Worm (Caenorhabditis elegans) whole organism, late embryonic: Measurements from ENCODE around the gene srbc-38.

Experiments used
- ama-1 ChIP-seq: fragments of 150-350 bp; optimal IDR thresholded peaks from 2 replicates; lab custom pipeline; 2014
- ceh-34 ChIP-seq: sonication (generic microtip); optimal IDR thresholded peaks from 2 replicates; lab custom pipeline; 2016; ENCODE audit warnings: mild to moderate bottlenecking, missing genetic modification characterization, missing compliant biosample characterization
- ceh-9 ChIP-seq: sonication (generic microtip); optimal IDR thresholded peaks from 2 replicates; lab custom pipeline; 2016; ENCODE audit warnings: mild to moderate bottlenecking, missing genetic modification characterization, inconsistent platforms, missing compliant biosample characterization
- elt-2 ChIP-seq: sonication (generic microtip); optimal IDR thresholded peaks from 2 replicates; lab custom pipeline; 2016; ENCODE audit warnings: missing genetic modification reagents, missing genetic modification characterization, missing compliant biosample characterization
- hlh-15 ChIP-seq: sonication (generic microtip); optimal IDR thresholded peaks from 2 replicates; lab custom pipeline; 2016; ENCODE audit warnings: missing genetic modification characterization, missing compliant biosample characterization
- hlh-30 ChIP-seq: sonication (generic microtip); optimal IDR thresholded peaks from 2 replicates; lab custom pipeline; 2017; ENCODE audit warnings: antibody characterized with exemption, missing genetic modification characterization, missing compliant biosample characterization; ENCODE audit not compliant: insufficient read depth
- lin-11 ChIP-seq: fragments of 200-800 bp; sonication (Bioruptor generic); optimal IDR thresholded peaks from 2 replicates; lab custom pipeline; 2018; ENCODE audit warnings: mild to moderate bottlenecking, missing genetic modification characterization, missing compliant biosample characterization
- madf-2 ChIP-seq: sonication (generic microtip); optimal IDR thresholded peaks from 2 replicates; lab custom pipeline; 2017; ENCODE audit warnings: missing genetic modification characterization, missing compliant biosample characterization
- nhr-11 ChIP-seq: fragments of 150-350 bp; optimal IDR thresholded peaks from 2 replicates; lab custom pipeline; 2014; ENCODE audit warnings: missing biosample characterization, missing genetic modification characterization
- pha-4 ChIP-seq: fragments of 150-350 bp; optimal IDR thresholded peaks from 2 replicates; lab custom pipeline; 2018; ENCODE audit warnings: missing biosample characterization, missing genetic modification reagents, missing genetic modification characterization
- pqm-1 ChIP-seq: sonication (generic microtip); optimal IDR thresholded peaks from 2 replicates; lab custom pipeline; 2016; ENCODE audit warnings: missing genetic modification characterization, missing compliant biosample characterization
- unc-86 ChIP-seq: sonication (generic microtip); optimal IDR thresholded peaks from 2 replicates; lab custom pipeline; 2016; ENCODE audit warnings: missing genetic modification characterization, missing compliant biosample characterization

DNA sequence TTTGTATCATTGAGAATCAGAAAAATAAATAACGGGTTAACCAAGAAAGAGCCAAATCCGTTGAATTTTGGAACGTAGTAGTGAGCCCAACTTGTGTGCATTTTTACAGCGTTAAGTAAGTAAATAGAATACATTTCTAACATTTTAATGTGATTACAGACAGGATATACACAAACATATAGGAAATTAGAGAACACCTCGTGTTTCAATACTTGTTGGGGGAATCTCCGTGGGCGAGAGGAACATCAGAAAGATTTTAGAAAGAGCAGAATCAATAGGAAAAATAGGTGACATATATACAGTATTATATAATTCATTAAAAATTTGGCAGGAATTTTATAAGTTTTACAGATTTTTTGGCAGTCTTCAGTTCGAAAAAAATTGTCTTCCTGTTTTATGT lies 31.8 kb downstream of the srbc-38 start, which contains the start of gene srj-24:
- TF ChIP-seq lin-11 (tag; lab: Kevin White, UChicago) (no peak), hlh-15 (tag; lab: Kevin White, UChicago) (no peak), nhr-11 (tag; lab: Kevin White, UChicago) (no peak), pha-4 (tag; lab: Kevin White, UChicago) (no peak), hlh-30 (tag; lab: Kevin White, UChicago) (no peak), ceh-9 (tag; lab: Kevin White, UChicago) (no peak), ama-1 (lab: Kevin White, UChicago) (no peak), ceh-34 (tag; lab: Kevin White, UChicago) (no peak), pqm-1 (tag; lab: Kevin White, UChicago) (no peak), unc-86 (tag; lab: Kevin White, UChicago) (no peak), madf-2 (tag; lab: Kevin White, UChicago) (no peak), elt-2 (tag; lab: Kevin White, UChicago) (no peak)
